Worm (Caenorhabditis elegans) whole organism, young adult: ENCODE results near the gene mnr-1.

Experiments
- B0019.2 ChIP-seq: fragments of 200-800 bp; sonication (Bioruptor generic); conservative IDR thresholded peaks from 2 replicates; pipeline ENCODE4 v1.3.6; 2022; ENCODE audit warnings: missing genetic modification reagents, missing genetic modification characterization, missing compliant biosample characterization
- B0035.1 ChIP-seq: sonication (generic microtip); optimal IDR thresholded peaks from 2 replicates; lab custom pipeline; 2016; ENCODE audit warnings: missing genetic modification characterization, mild to moderate bottlenecking, missing compliant biosample characterization, missing genotype, missing genetic modification reagents
- B0336.3 ChIP-seq: fragments of 200-800 bp; sonication (Bioruptor generic); IDR thresholded peaks from 2 replicates; pipeline ENCODE4 v1.3.6; 2022; ENCODE audit warnings: missing genetic modification characterization, missing compliant biosample characterization
- C06A6.2 ChIP-seq: fragments of 200-800 bp; sonication (Bioruptor generic); conservative IDR thresholded peaks from 2 replicates; pipeline ENCODE4 v1.3.6; 2022; ENCODE audit warnings: missing genetic modification characterization, missing compliant biosample characterization
- D2030.7 ChIP-seq: fragments of 200-800 bp; sonication (Bioruptor generic); IDR thresholded peaks from 2 replicates; pipeline ENCODE4 v1.3.6; 2022; ENCODE audit warnings: missing genetic modification reagents, missing genetic modification characterization, missing compliant biosample characterization
- F10E7.11 ChIP-seq: sonication (generic microtip); optimal IDR thresholded peaks from 2 replicates; lab custom pipeline; 2017; ENCODE audit warnings: mild to moderate bottlenecking, missing genetic modification characterization, moderate library complexity, missing compliant biosample characterization
- F33H1.4 ChIP-seq: fragments of 200-800 bp; sonication (Bioruptor generic); IDR thresholded peaks from 2 replicates; pipeline ENCODE4 v1.3.6; 2022; ENCODE audit warnings: missing genetic modification reagents, missing genetic modification characterization, missing compliant biosample characterization
- F37B4.10 ChIP-seq: fragments of 200-800 bp; sonication (Bioruptor generic); IDR thresholded peaks from 2 replicates; pipeline ENCODE4 v1.3.6; 2022; ENCODE audit warnings: missing genetic modification characterization, missing compliant biosample characterization
- F39B2.1 ChIP-seq: fragments of 200-800 bp; sonication (Bioruptor generic); IDR thresholded peaks from 2 replicates; pipeline ENCODE4 v1.3.6; 2022; ENCODE audit warnings: missing genetic modification reagents, missing genetic modification characterization, missing compliant biosample characterization
- F55B11.4 ChIP-seq: sonication (generic microtip); optimal IDR thresholded peaks from 2 replicates; lab custom pipeline; 2016; ENCODE audit warnings: missing compliant biosample characterization, missing genetic modification characterization, borderline replicate concordance; ENCODE audit not compliant: insufficient read depth
- F57C9.4 ChIP-seq: sonication (generic microtip); optimal IDR thresholded peaks from 2 replicates; lab custom pipeline; 2017; ENCODE audit warnings: mild to moderate bottlenecking, missing genetic modification characterization, missing compliant biosample characterization
- T07F8.4 ChIP-seq: sonication (generic microtip); optimal IDR thresholded peaks from 2 replicates; lab custom pipeline; 2016; ENCODE audit warnings: mild to moderate bottlenecking, missing genetic modification characterization, moderate library complexity, missing compliant biosample characterization
- Y53F4B.3 ChIP-seq: fragments of 200-800 bp; sonication (Bioruptor generic); IDR thresholded peaks from 2 replicates; pipeline ENCODE4 v1.3.6; 2022; ENCODE audit warnings: missing genetic modification reagents, missing genetic modification characterization, missing compliant biosample characterization
- Y67H2A.10 ChIP-seq: fragments of 200-800 bp; sonication (Bioruptor generic); conservative IDR thresholded peaks from 2 replicates; pipeline ENCODE4 v1.3.6; 2022; ENCODE audit warnings: missing genetic modification reagents, missing genetic modification characterization, missing compliant biosample characterization
- ama-1 ChIP-seq, 3 experiments: fragments of 150-350 bp in 1 of 3; sonication (generic microtip) in 2 of 3; optimal IDR thresholded peaks; 2 replicates each; lab custom pipeline; 2014 to 2018; ENCODE audit warnings: missing biosample characterization in 2 of 3, missing genetic modification characterization in 2 of 3, missing genetic modification reagents in 2 of 3
- aptf-2 ChIP-seq: fragments of 200-800 bp; sonication (Bioruptor generic); conservative IDR thresholded peaks from 2 replicates; pipeline ENCODE4 v1.3.6; 2022; ENCODE audit warnings: missing genetic modification reagents, missing genetic modification characterization, missing compliant biosample characterization
- atf-7 ChIP-seq: sonication (generic microtip); optimal IDR thresholded peaks from 2 replicates; lab custom pipeline; 2017; ENCODE audit warnings: mild to moderate bottlenecking, missing genetic modification characterization, missing compliant biosample characterization
- attf-5 ChIP-seq: fragments of 200-800 bp; sonication (Bioruptor generic); optimal IDR thresholded peaks from 2 replicates; lab custom pipeline; 2018; ENCODE audit warnings: mild to moderate bottlenecking, missing genetic modification characterization, missing compliant biosample characterization
- bed-2 ChIP-seq: fragments of 200-800 bp; sonication (Bioruptor generic); IDR thresholded peaks from 2 replicates; pipeline ENCODE4 v1.3.6; 2022; ENCODE audit warnings: missing genetic modification reagents, missing genetic modification characterization, missing compliant biosample characterization
- ceh-79 ChIP-seq: sonication (generic microtip); optimal IDR thresholded peaks from 2 replicates; lab custom pipeline; 2017; ENCODE audit warnings: mild to moderate bottlenecking, missing genetic modification characterization, missing compliant biosample characterization
- dox-1 ChIP-seq: fragments of 200-800 bp; sonication (Bioruptor generic); IDR thresholded peaks from 2 replicates; pipeline ENCODE4 v1.3.6; 2022; ENCODE audit warnings: missing genetic modification reagents, missing genetic modification characterization, missing compliant biosample characterization
- egl-44 ChIP-seq: fragments of 200-800 bp; sonication (Bioruptor generic); IDR thresholded peaks from 2 replicates; pipeline ENCODE4 v1.3.6; 2022; ENCODE audit warnings: missing genetic modification reagents, missing genetic modification characterization, missing compliant biosample characterization
- ekl-4 ChIP-seq: fragments of 200-800 bp; sonication (Bioruptor generic); IDR thresholded peaks from 2 replicates; pipeline ENCODE4 v1.3.6; 2022; ENCODE audit warnings: missing genetic modification reagents, missing genetic modification characterization, missing compliant biosample characterization
- him-1 ChIP-seq: sonication (generic microtip); optimal IDR thresholded peaks from 2 replicates; lab custom pipeline; 2016; ENCODE audit warnings: missing genotype, missing genetic modification reagents, missing genetic modification characterization, missing compliant biosample characterization
- hlh-26 ChIP-seq: fragments of 200-800 bp; sonication (Bioruptor generic); conservative IDR thresholded peaks from 2 replicates; pipeline ENCODE4 v1.3.6; 2022; ENCODE audit warnings: missing genetic modification reagents, missing genetic modification characterization, missing compliant biosample characterization
- hmg-1.2 ChIP-seq: fragments of 200-800 bp; sonication (Bioruptor generic); IDR thresholded peaks from 2 replicates; pipeline ENCODE4 v1.3.6; 2022; ENCODE audit warnings: missing genetic modification reagents, missing genetic modification characterization, missing compliant biosample characterization
- hrde-1 ChIP-seq: sonication (generic microtip); optimal IDR thresholded peaks from 2 replicates; lab custom pipeline; 2016; ENCODE audit warnings: missing genetic modification characterization, mild to moderate bottlenecking, missing compliant biosample characterization, moderate library complexity, missing genotype, missing genetic modification reagents, borderline replicate concordance
- hsf-1 ChIP-seq: fragments of 200-800 bp; sonication (Bioruptor generic); IDR thresholded peaks from 2 replicates; pipeline ENCODE4 v1.3.6; 2022; ENCODE audit warnings: missing genetic modification reagents, missing genetic modification characterization, missing compliant biosample characterization
- lin-40 ChIP-seq: sonication (generic microtip); optimal IDR thresholded peaks from 2 replicates; lab custom pipeline; 2016; ENCODE audit warnings: missing genetic modification characterization, mild to moderate bottlenecking, missing compliant biosample characterization, missing genotype, missing genetic modification reagents
- madf-10 ChIP-seq: sonication (generic microtip); optimal IDR thresholded peaks from 2 replicates; lab custom pipeline; 2016; ENCODE audit warnings: mild to moderate bottlenecking, missing genetic modification characterization, missing compliant biosample characterization
- madf-8 ChIP-seq: fragments of 200-800 bp; sonication (Bioruptor generic); conservative IDR thresholded peaks from 2 replicates; pipeline ENCODE4 v1.3.6; 2022; ENCODE audit warnings: missing genetic modification reagents, missing genetic modification characterization, missing compliant biosample characterization
- mcd-1 ChIP-seq: fragments of 200-800 bp; sonication (Bioruptor generic); IDR thresholded peaks from 2 replicates; pipeline ENCODE4 v1.3.6; 2022; ENCODE audit warnings: missing genetic modification reagents, missing genetic modification characterization, missing compliant biosample characterization
- nfya-1 ChIP-seq: sonication (generic microtip); optimal IDR thresholded peaks from 2 replicates; lab custom pipeline; 2017; ENCODE audit warnings: antibody characterized with exemption, missing compliant biosample characterization, missing genetic modification characterization, borderline replicate concordance; ENCODE audit not compliant: insufficient read depth
- nfya-2 ChIP-seq: fragments of 200-800 bp; sonication (Bioruptor generic); IDR thresholded peaks from 2 replicates; pipeline ENCODE4 v1.3.6; 2022; ENCODE audit warnings: missing genetic modification reagents, missing genetic modification characterization, missing compliant biosample characterization
- nhr-27 ChIP-seq: fragments of 200-800 bp; sonication (Bioruptor generic); optimal IDR thresholded peaks from 2 replicates; lab custom pipeline; 2018; ENCODE audit warnings: mild to moderate bottlenecking, missing genetic modification characterization, moderate library complexity, missing compliant biosample characterization
- nhr-80 ChIP-seq: sonication (generic microtip); optimal IDR thresholded peaks from 2 replicates; lab custom pipeline; 2016; ENCODE audit warnings: missing genetic modification characterization, missing compliant biosample characterization
- rpc-1 ChIP-seq, 2 experiments: fragments of 150-350 bp in 1 of 2; sonication (generic microtip) in 1 of 2; optimal IDR thresholded peaks; 2 replicates each; lab custom pipeline; 2014 to 2018; ENCODE audit warnings: missing biosample characterization in 1 of 2, missing genetic modification characterization in 1 of 2, missing genetic modification reagents in 1 of 2, missing genotype in 1 of 2
- snpc-1.1 ChIP-seq: sonication (generic microtip); optimal IDR thresholded peaks from 2 replicates; lab custom pipeline; 2017; ENCODE audit warnings: missing genetic modification characterization, mild to moderate bottlenecking, missing compliant biosample characterization, antibody characterized with exemption, moderate library complexity, missing genotype, missing genetic modification reagents; ENCODE audit not compliant: insufficient read depth
- snpc-3.4 ChIP-seq: sonication (generic microtip); optimal IDR thresholded peaks from 2 replicates; lab custom pipeline; 2017; ENCODE audit warnings: missing genetic modification characterization, mild to moderate bottlenecking, missing compliant biosample characterization, antibody characterized with exemption, moderate library complexity, missing genotype, missing genetic modification reagents
- sptf-2 ChIP-seq: fragments of 200-800 bp; sonication (Bioruptor generic); optimal IDR thresholded peaks from 2 replicates; lab custom pipeline; 2018; ENCODE audit warnings: mild to moderate bottlenecking, missing genetic modification characterization, missing compliant biosample characterization
- tbp1 ChIP-seq: fragments of 200-800 bp; sonication (Bioruptor generic); optimal IDR thresholded peaks from 2 replicates; lab custom pipeline; 2018; ENCODE audit warnings: mild to moderate bottlenecking, missing genetic modification characterization, missing compliant biosample characterization
- tlf-1 ChIP-seq: fragments of 200-800 bp; sonication (Bioruptor generic); optimal IDR thresholded peaks from 2 replicates; lab custom pipeline; 2018; ENCODE audit warnings: mild to moderate bottlenecking, missing genetic modification characterization, missing compliant biosample characterization
- unc-130 ChIP-seq: sonication (generic microtip); optimal IDR thresholded peaks from 2 replicates; lab custom pipeline; 2016; ENCODE audit warnings: missing genetic modification reagents, missing genetic modification characterization, missing compliant biosample characterization
- xnd-1 ChIP-seq: sonication (generic microtip); optimal IDR thresholded peaks from 2 replicates; lab custom pipeline; 2016; ENCODE audit warnings: missing genotype, missing genetic modification reagents, missing genetic modification characterization, missing compliant biosample characterization
- ztf-26 ChIP-seq: sonication (generic microtip); optimal IDR thresholded peaks from 2 replicates; lab custom pipeline; 2017; ENCODE audit warnings: missing genetic modification characterization, missing compliant biosample characterization
- ztf-3 ChIP-seq: fragments of 200-800 bp; sonication (Bioruptor generic); optimal IDR thresholded peaks from 2 replicates; lab custom pipeline; 2018; ENCODE audit warnings: mild to moderate bottlenecking, missing genetic modification characterization, missing compliant biosample characterization
- ztf-6 ChIP-seq: fragments of 200-800 bp; sonication (Bioruptor generic); IDR thresholded peaks from 2 replicates; pipeline ENCODE4 v1.3.6; 2022; ENCODE audit warnings: missing genetic modification reagents, missing genetic modification characterization, missing compliant biosample characterization

The mnr-1 gene

DNA sequence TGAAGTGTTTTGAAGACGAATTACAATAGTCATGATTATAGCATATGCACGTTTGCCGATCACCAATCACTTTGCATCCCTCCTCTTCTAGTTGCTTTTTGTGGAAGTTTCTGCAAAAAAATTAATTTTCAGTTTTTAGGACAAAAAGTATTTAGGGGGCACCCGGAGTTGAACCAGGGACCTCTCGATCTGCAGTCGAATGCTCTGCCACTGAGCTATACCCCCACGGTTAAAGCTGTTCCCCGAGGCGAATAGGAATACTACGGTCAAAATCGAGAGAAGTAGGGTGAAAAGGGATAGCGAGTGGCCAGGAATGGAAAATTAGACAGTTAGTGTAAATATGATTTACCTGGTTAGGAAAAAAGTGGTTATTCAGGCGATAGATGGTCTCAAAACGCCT is 39.5 kb downstream of the mnr-1 start (continued):
- peak; percentile 52 for TF ChIP-seq F57C9.4 (tag; lab: Kevin White, UChicago)
- no peak for TF ChIP-seq F39B2.1
- no peak for TF ChIP-seq bed-2 (GFP tag; lab: Robert Waterston, UW)
- no peak for TF ChIP-seq unc-130
- TF ChIP-seq B0035.1 (tag; lab: Kevin White, UChicago), result peak; percentile 8
- TF ChIP-seq F55B11.4, result no peak
- peak; percentile 47 for TF ChIP-seq attf-5
- peak; percentile 53 for TF ChIP-seq mcd-1
- no peak for TF ChIP-seq Y53F4B.3 (GFP tag; lab: Robert Waterston, UW)
- TF ChIP-seq ztf-6 (GFP tag; lab: Robert Waterston, UW), result no peak
- TF ChIP-seq hlh-26 (GFP tag; lab: Robert Waterston, UW), result no peak
- no peak for TF ChIP-seq madf-8 (GFP tag; lab: Robert Waterston, UW)
- TF ChIP-seq ztf-3 (GFP tag; lab: Kevin White, UChicago), result no peak
- TF ChIP-seq F33H1.4, result 0 out of 2 replicates have a peak, but pooled peaks have one; percentile 10
- TF ChIP-seq F37B4.10 (GFP tag; lab: Robert Waterston, UW), result no peak
- TF ChIP-seq madf-10 (tag; lab: Kevin White, UChicago), result peak; percentile 42
- TF ChIP-seq B0019.2 (GFP tag; lab: Robert Waterston, UW), result no peak
- TF ChIP-seq nhr-80 (tag; lab: Kevin White, UChicago), result peak; percentile 10
- no peak for TF ChIP-seq xnd-1 (tag; lab: Kevin White, UChicago)
- TF ChIP-seq nfya-2 (GFP tag; lab: Robert Waterston, UW), result no peak
- TF ChIP-seq ama-1 (optimal IDR thresholded peaks at IDR 0.05; lab: Kevin White, UChicago), result no peak
- TF ChIP-seq ama-1 (GFP tag; optimal IDR thresholded peaks at IDR 0.05; lab: Kevin White, UChicago), result peak; percentile 18 to 75
- peak; percentile 49 for TF ChIP-seq T07F8.4 (tag; lab: Kevin White, UChicago)
- 0 out of 2 replicates have a peak, but pooled peaks have one; percentile 25 for TF ChIP-seq hsf-1 (GFP tag; lab: Robert Waterston, UW)
- peak; percentile 67 for TF ChIP-seq sptf-2 (GFP tag; lab: Kevin White, UChicago)
- no peak for TF ChIP-seq F10E7.11 (tag; lab: Kevin White, UChicago)
- peak; percentile 66 for TF ChIP-seq hmg-1.2 (GFP tag; lab: Robert Waterston, UW)
- TF ChIP-seq ekl-4 (GFP tag; lab: Robert Waterston, UW), result peak; percentile 56; the same call in 1 of the 2 replicates
- peak; percentile 50 for TF ChIP-seq snpc-1.1 (tag; lab: Kevin White, UChicago)
- TF ChIP-seq C06A6.2 (GFP tag; lab: Robert Waterston, UW), result peak; percentile 37; the same call in 1 of the 2 replicates
- TF ChIP-seq ceh-79 (tag; lab: Kevin White, UChicago), result peak; percentile 2
- TF ChIP-seq aptf-2 (GFP tag; lab: Robert Waterston, UW), result no peak
- TF ChIP-seq rpc-1 (optimal IDR thresholded peaks at IDR 0.05; lab: Kevin White, UChicago), result peak; percentile 86
- peak; percentile 88 for TF ChIP-seq rpc-1 (tag; optimal IDR thresholded peaks at IDR 0.05; lab: Kevin White, UChicago)
- peak; percentile 65; the same call in 1 of the 2 replicates for TF ChIP-seq egl-44 (GFP tag; lab: Robert Waterston, UW)
- peak; percentile 44 for TF ChIP-seq snpc-3.4 (tag; lab: Kevin White, UChicago)
- TF ChIP-seq nfya-1, result no peak
- 0 out of 2 replicates have a peak, but pooled peaks have one; percentile 47 for TF ChIP-seq B0336.3 (GFP tag; lab: Robert Waterston, UW)
- TF ChIP-seq atf-7, result peak; percentile 3
- TF ChIP-seq ztf-26 (tag; lab: Kevin White, UChicago), result peak; percentile 36
- peak; percentile 87 for TF ChIP-seq dox-1 (GFP tag; lab: Robert Waterston, UW)
- peak; percentile 94 for TF ChIP-seq tbp1 (GFP tag; lab: Kevin White, UChicago)
- no peak for TF ChIP-seq nhr-27 (tag; lab: Kevin White, UChicago)
- TF ChIP-seq Y67H2A.10 (GFP tag; lab: Robert Waterston, UW), result no peak
- TF ChIP-seq D2030.7, result peak; percentile 84
- peak; percentile 81 for TF ChIP-seq him-1 (tag; lab: Kevin White, UChicago)
- TF ChIP-seq lin-40 (tag; lab: Kevin White, UChicago), result peak; percentile 60
- TF ChIP-seq tlf-1, result no peak
- peak; percentile 38 for TF ChIP-seq hrde-1
